Worm (Caenorhabditis elegans): ENCODE measurements around the gene R10E9.3.
A peak's percentile ranks its signal among the peaks of the same experiment; 100 is the strongest.

R10E9.3 gene

DNA sequence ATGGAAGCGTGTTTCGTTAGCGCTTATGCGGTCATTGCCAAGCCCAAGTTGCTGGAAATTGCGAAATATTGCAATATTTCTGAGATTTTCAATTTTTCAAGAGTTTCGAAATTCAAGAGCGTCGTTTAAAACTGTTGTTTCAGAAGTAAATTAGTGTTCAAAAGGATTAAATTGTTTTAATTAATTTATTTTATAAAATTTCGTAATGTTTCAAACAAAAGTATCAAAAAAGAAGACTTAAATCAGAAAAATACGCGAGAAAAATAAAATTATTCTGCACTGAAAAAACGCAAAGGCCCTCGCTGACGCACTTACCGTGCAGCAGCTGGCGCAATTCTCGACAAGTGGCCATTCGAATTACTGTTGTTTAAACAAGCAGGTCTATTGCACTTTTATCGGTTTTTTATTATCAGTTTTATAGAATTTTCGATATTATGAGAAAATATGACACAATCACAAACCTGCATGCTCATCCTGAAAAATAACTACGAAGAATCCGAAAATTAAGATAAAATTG is 44.1 kb downstream of the R10E9.3 start, which contains the start of gene tif-1A:
Gene tif-1A (minus strand): TSS at position 51 of the 517 bp plus-strand sequence.
- TF ChIP-seq tbx-11 (GFP tag; IDR thresholded peaks at IDR 0.05) (0 out of 2 replicates have a peak, but pooled peaks have one; percentile 33), ama-1 (optimal IDR thresholded peaks at IDR 0.05) (no peak), hmg-4 (GFP tag; optimal IDR thresholded peaks at IDR 0.05) (no peak), hmbx-1 (tag; optimal IDR thresholded peaks at IDR 0.05) (no peak), ceh-13 (GFP tag; optimal IDR thresholded peaks at IDR 0.05) (no peak), ceh-36 (tag; optimal IDR thresholded peaks at IDR 0.05) (peak; percentile 14), tbx-37 (GFP tag; conservative IDR thresholded peaks at IDR 0.05) (no peak), B0310.2 (tag; optimal IDR thresholded peaks at IDR 0.05) (no peak), tra-4 (tag; optimal IDR thresholded peaks at IDR 0.05) (no peak), flt-1 (GFP tag; IDR thresholded peaks at IDR 0.05) (no peak), scrt-1 (GFP tag; IDR thresholded peaks at IDR 0.05) (no peak), F13C5.2 (tag; optimal IDR thresholded peaks at IDR 0.05) (peak; percentile 85), pes-1 (GFP tag; IDR thresholded peaks at IDR 0.05) (0 out of 2 replicates have a peak, but pooled peaks have one; percentile 41), sea-1 (GFP tag; conservative IDR thresholded peaks at IDR 0.05) (0 out of 2 replicates have a peak, but pooled peaks have one; percentile 35)

DNA sequence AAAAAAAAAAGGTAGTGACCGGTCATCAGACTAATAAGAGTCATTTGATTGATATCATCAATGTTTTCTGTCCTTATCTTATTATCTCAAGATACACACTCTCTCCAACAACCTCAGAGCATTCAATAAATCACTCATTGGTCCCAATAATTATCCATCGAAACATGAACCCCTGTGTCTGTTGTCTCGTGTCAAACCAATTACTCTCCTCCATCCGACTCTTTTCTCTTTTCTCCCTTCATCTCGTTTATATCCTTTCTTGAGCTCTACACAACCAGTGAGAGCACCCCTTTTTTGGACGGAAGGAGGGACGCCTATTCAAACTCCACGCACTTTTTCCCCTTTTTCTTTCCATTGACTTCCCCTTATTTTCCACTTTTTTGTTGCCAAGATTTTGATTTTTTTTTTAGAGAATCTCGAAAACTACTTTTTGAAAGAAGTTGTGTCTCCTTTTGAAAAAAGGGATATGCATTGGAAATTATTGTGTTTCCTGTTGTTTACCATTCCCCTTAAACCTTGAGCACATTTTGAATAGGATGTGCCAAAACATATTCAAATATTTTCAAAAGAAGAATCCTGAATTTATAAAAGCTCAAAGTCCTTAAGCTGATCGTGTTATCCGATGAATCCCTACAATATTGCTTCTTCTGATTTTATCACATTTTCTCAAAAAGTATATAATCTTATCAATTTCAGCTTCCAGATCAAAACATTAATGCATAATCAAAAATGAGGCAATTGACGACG is 45.6 kb downstream of the R10E9.3 start, which contains the start of gene pxd-1:
Gene pxd-1 (plus strand): TSS at position 697 of the 747 bp plus-strand sequence.
- no peak for TF ChIP-seq tbx-37 (GFP tag; conservative IDR thresholded peaks at IDR 0.05)
- no peak for TF ChIP-seq hmbx-1 (tag; optimal IDR thresholded peaks at IDR 0.05)
- TF ChIP-seq B0310.2 (tag; optimal IDR thresholded peaks at IDR 0.05): no peak
- no peak for TF ChIP-seq scrt-1 (GFP tag; IDR thresholded peaks at IDR 0.05)
- TF ChIP-seq sea-1 (GFP tag; conservative IDR thresholded peaks at IDR 0.05): no peak
- no peak for TF ChIP-seq ceh-13 (GFP tag; optimal IDR thresholded peaks at IDR 0.05)
- TF ChIP-seq flt-1 (GFP tag; IDR thresholded peaks at IDR 0.05): no peak
- TF ChIP-seq F13C5.2 (tag; optimal IDR thresholded peaks at IDR 0.05): no peak
- no peak for TF ChIP-seq hnd-1 (tag; optimal IDR thresholded peaks at IDR 0.05)
- TF ChIP-seq ama-1 (optimal IDR thresholded peaks at IDR 0.05): no peak
- no peak for TF ChIP-seq hmg-4 (GFP tag; optimal IDR thresholded peaks at IDR 0.05)
- TF ChIP-seq tra-4 (tag; optimal IDR thresholded peaks at IDR 0.05): no peak
- TF ChIP-seq pes-1 (GFP tag; IDR thresholded peaks at IDR 0.05): no peak
- TF ChIP-seq tbx-11 (GFP tag; IDR thresholded peaks at IDR 0.05): no peak
- no peak for TF ChIP-seq aly-1 (tag; optimal IDR thresholded peaks at IDR 0.05)
- TF ChIP-seq ets-7 (tag; optimal IDR thresholded peaks at IDR 0.05): no peak
- TF ChIP-seq ceh-36 (tag; optimal IDR thresholded peaks at IDR 0.05): no peak

DNA sequence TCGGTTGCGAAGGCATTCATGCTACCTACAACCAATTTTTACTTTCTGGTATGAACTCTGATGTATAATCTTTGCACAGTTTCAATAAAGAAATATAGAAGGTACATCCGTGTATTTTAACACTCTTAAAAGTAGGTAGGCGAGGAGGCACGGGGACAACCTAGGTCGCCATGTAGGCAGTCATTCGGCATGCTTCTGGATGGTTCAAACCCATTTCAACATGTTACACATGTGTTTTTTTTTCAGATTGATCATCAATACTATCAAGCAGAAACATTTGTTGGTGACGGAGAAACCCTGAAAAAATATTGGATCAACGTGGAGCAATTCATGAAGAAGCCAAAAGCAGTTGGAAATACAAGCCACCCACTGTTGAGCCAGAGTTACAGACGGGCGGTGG is 47.0 kb downstream of the R10E9.3 start:
- TF ChIP-seq hmbx-1 (tag; optimal IDR thresholded peaks at IDR 0.05) (no peak), F13C5.2 (tag; optimal IDR thresholded peaks at IDR 0.05) (no peak), ceh-36 (tag; optimal IDR thresholded peaks at IDR 0.05) (no peak), B0310.2 (tag; optimal IDR thresholded peaks at IDR 0.05) (no peak), flt-1 (GFP tag; IDR thresholded peaks at IDR 0.05) (no peak), scrt-1 (GFP tag; IDR thresholded peaks at IDR 0.05) (no peak), pes-1 (GFP tag; IDR thresholded peaks at IDR 0.05) (no peak), sea-1 (GFP tag; conservative IDR thresholded peaks at IDR 0.05) (no peak)

DNA sequence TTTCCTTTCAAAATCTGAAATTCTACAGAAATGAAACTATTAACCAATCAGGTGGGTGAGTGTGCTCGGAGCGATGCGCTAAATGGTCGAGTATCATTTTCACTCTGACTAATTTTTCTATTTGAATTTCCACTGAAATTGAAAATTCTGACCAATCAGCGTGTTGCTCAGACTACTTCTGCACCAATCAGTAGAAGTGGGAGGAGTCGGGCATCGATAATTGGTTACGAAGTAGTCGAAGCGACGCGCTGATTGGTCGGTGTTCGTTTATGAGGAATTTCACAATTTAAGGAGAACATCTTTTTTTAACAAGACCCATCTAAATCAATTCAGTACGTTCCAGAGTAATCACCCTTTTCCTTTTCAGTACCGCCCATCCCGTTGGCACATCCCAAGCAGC is 49.2 kb downstream of the R10E9.3 start:
- TF ChIP-seq pes-1 (GFP tag; IDR thresholded peaks at IDR 0.05): no peak
- no peak for TF ChIP-seq scrt-1 (GFP tag; IDR thresholded peaks at IDR 0.05)
- TF ChIP-seq ets-7 (tag; optimal IDR thresholded peaks at IDR 0.05): no peak
- TF ChIP-seq aly-1 (tag; optimal IDR thresholded peaks at IDR 0.05): no peak
- no peak for TF ChIP-seq ceh-13 (GFP tag; optimal IDR thresholded peaks at IDR 0.05)
- no peak for TF ChIP-seq ceh-36 (tag; optimal IDR thresholded peaks at IDR 0.05)
- no peak for TF ChIP-seq hmbx-1 (tag; optimal IDR thresholded peaks at IDR 0.05)
- no peak for TF ChIP-seq hmg-4 (GFP tag; optimal IDR thresholded peaks at IDR 0.05)
- no peak for TF ChIP-seq B0310.2 (tag; optimal IDR thresholded peaks at IDR 0.05)
- TF ChIP-seq sea-1 (GFP tag; conservative IDR thresholded peaks at IDR 0.05): no peak
- TF ChIP-seq tbx-11 (GFP tag; IDR thresholded peaks at IDR 0.05): no peak
- TF ChIP-seq flt-1 (GFP tag; IDR thresholded peaks at IDR 0.05): no peak
- TF ChIP-seq hnd-1 (tag; optimal IDR thresholded peaks at IDR 0.05): no peak

DNA sequence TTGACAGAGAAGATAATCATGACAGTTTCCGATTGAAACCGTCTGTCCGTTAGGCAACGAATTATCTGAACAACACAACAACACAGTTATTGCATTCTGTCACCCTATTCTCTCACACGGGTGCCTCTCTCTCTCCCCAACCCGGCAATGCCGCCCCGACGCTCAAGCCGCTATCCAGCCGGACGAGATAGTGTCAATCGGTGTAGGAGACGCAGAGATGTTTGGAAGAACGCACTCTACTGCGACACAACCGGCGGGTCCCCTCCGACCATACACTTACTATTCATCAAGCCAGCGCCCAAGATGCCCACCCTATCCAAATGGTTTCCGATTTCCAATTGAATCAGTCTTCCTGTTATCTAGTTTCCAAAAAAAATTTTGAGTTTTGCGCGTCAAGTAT is 50.1 kb downstream of the R10E9.3 start:
- TF ChIP-seq hmg-4 (GFP tag; optimal IDR thresholded peaks at IDR 0.05): peak; percentile 57
- peak; percentile 31 for TF ChIP-seq F13C5.2 (tag; optimal IDR thresholded peaks at IDR 0.05)
- TF ChIP-seq aly-1 (tag; optimal IDR thresholded peaks at IDR 0.05): peak; percentile 69
- no peak for TF ChIP-seq hmbx-1 (tag; optimal IDR thresholded peaks at IDR 0.05)

DNA sequence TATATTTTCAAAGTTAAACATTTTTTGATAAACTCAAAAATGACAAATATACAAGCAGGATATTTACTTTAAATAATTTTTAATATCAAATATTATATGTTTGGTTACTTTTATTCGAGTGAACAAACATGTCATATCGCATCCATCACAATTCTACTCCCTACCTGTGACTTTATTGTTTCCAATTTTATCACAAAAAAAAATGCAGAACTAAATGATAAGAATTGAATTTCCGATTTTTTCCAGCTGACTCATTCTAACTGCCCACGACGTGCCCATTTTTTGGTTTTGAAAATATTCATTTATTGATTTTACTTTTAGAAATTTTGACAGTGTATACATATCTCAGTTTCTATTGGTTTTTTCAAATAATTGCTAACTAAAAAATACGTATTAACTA is 51.0 kb downstream of the R10E9.3 start:
- no peak for TF ChIP-seq hnd-1 (tag; optimal IDR thresholded peaks at IDR 0.05)
- TF ChIP-seq hmbx-1 (tag; optimal IDR thresholded peaks at IDR 0.05): no peak
- TF ChIP-seq hmg-4 (GFP tag; optimal IDR thresholded peaks at IDR 0.05): no peak
- no peak for TF ChIP-seq aly-1 (tag; optimal IDR thresholded peaks at IDR 0.05)
- TF ChIP-seq F13C5.2 (tag; optimal IDR thresholded peaks at IDR 0.05): no peak
- TF ChIP-seq sea-1 (GFP tag; conservative IDR thresholded peaks at IDR 0.05): no peak
- TF ChIP-seq scrt-1 (GFP tag; IDR thresholded peaks at IDR 0.05): no peak
- TF ChIP-seq tra-4 (tag; optimal IDR thresholded peaks at IDR 0.05): no peak
- no peak for TF ChIP-seq pes-1 (GFP tag; IDR thresholded peaks at IDR 0.05)
- no peak for TF ChIP-seq tbx-11 (GFP tag; IDR thresholded peaks at IDR 0.05)
- no peak for TF ChIP-seq ceh-13 (GFP tag; optimal IDR thresholded peaks at IDR 0.05)
- TF ChIP-seq B0310.2 (tag; optimal IDR thresholded peaks at IDR 0.05): no peak
- TF ChIP-seq ama-1 (optimal IDR thresholded peaks at IDR 0.05): no peak
- no peak for TF ChIP-seq ceh-36 (tag; optimal IDR thresholded peaks at IDR 0.05)

Measured in whole organism, early embryonic.